Worm (Caenorhabditis elegans): Measurements from ENCODE around the gene pept-1.
A peak's percentile ranks its signal among the peaks of the same experiment; 100 is the strongest.

Gene pept-1

ce11 chrX:6484780-6485179, 28.1 kb downstream of the pept-1 start, which contains the start of gene gar-1:
TSS of gene gar-1 (minus strand) at chrX:6484880.
- TF ChIP-seq lin-54 (GFP tag; optimal IDR thresholded peaks at IDR 0.05) (no peak), dox-1 (GFP tag; IDR thresholded peaks at IDR 0.05) (no peak)

ce11 chrX:6499736-6500135, 43.1 kb downstream of the pept-1 start, which contains the start of gene actl-1:
TSS of gene actl-1 (minus strand) at chrX:6499836.
- TF ChIP-seq let-526 (GFP tag; IDR thresholded peaks at IDR 0.05), result no peak
- no peak for TF ChIP-seq aptf-3 (GFP tag; IDR thresholded peaks at IDR 0.05)
- TF ChIP-seq T26A5.8 (tag; optimal IDR thresholded peaks at IDR 0.05), result no peak
- no peak for TF ChIP-seq F23B12.7 (tag; optimal IDR thresholded peaks at IDR 0.05; ENCODE audit: insufficient read depth)
- no peak for TF ChIP-seq snpc-4 (GFP tag; optimal IDR thresholded peaks at IDR 0.05)
- TF ChIP-seq snpc-4 (tag; optimal IDR thresholded peaks at IDR 0.05), result no peak
- TF ChIP-seq attf-3 (GFP tag; conservative IDR thresholded peaks at IDR 0.05), result no peak
- no peak for TF ChIP-seq atf-7 (tag; optimal IDR thresholded peaks at IDR 0.05)
- TF ChIP-seq lin-40 (tag; optimal IDR thresholded peaks at IDR 0.05), result no peak
- TF ChIP-seq somi-1 (GFP tag; optimal IDR thresholded peaks at IDR 0.05), result no peak
- TF ChIP-seq nfya-1 (tag; optimal IDR thresholded peaks at IDR 0.05; ENCODE audit: borderline replicate concordance, insufficient read depth), result no peak
- TF ChIP-seq ztf-6 (GFP tag; IDR thresholded peaks at IDR 0.05), result no peak
- no peak for TF ChIP-seq rec-8 (tag; optimal IDR thresholded peaks at IDR 0.05)
- TF ChIP-seq F33H1.4 (GFP tag; IDR thresholded peaks at IDR 0.05), result no peak
- no peak for TF ChIP-seq lag-1 (GFP tag; IDR thresholded peaks at IDR 0.05)
- TF ChIP-seq ceh-27 (GFP tag; optimal IDR thresholded peaks at IDR 0.05), result no peak
- no peak for TF ChIP-seq F39B2.1 (GFP tag; IDR thresholded peaks at IDR 0.05)
- TF ChIP-seq die-1 (tag; optimal IDR thresholded peaks at IDR 0.05), result no peak
- TF ChIP-seq hmg-1.2 (GFP tag; IDR thresholded peaks at IDR 0.05), result no peak
- no peak for TF ChIP-seq F49E8.2 (tag; optimal IDR thresholded peaks at IDR 0.05; ENCODE audit: insufficient read depth)
- no peak for TF ChIP-seq aptf-2 (GFP tag; conservative IDR thresholded peaks at IDR 0.05)

- TF ChIP-seq ama-1 (optimal IDR thresholded peaks at IDR 0.05) (no peak), ama-1 (GFP tag; optimal IDR thresholded peaks at IDR 0.05) (no peak), nhr-80 (tag; optimal IDR thresholded peaks at IDR 0.05) (peak; percentile 56), B0035.1 (tag; optimal IDR thresholded peaks at IDR 0.05) (no peak)
Observed at ce11 chrX:6503148-6503547, 46.5 kb downstream of the pept-1 start.

ce11 chrX:6505008-6505407, 48.3 kb downstream of the pept-1 start, which contains the start of gene cdf-1:
TSS of gene cdf-1 (minus strand) at chrX:6505143.
- no peak for TF ChIP-seq K12H6.12 (tag; optimal IDR thresholded peaks at IDR 0.05)
- TF ChIP-seq ztf-18 (tag; optimal IDR thresholded peaks at IDR 0.05), result peak; percentile 80
- TF ChIP-seq fkh-3 (tag; optimal IDR thresholded peaks at IDR 0.05), result no peak
- TF ChIP-seq B0019.2 (GFP tag; conservative IDR thresholded peaks at IDR 0.05), result no peak
- no peak for TF ChIP-seq rcor-1 (GFP tag; IDR thresholded peaks at IDR 0.05)

- TF ChIP-seq bed-2 (GFP tag; IDR thresholded peaks at IDR 0.05) (no peak), lin-54 (GFP tag; optimal IDR thresholded peaks at IDR 0.05) (no peak), madf-3 (GFP tag; IDR thresholded peaks at IDR 0.05) (no peak), F23B12.7 (tag; optimal IDR thresholded peaks at IDR 0.05; ENCODE audit: insufficient read depth) (no peak), madf-10 (tag; optimal IDR thresholded peaks at IDR 0.05) (no peak), bed-1 (GFP tag; IDR thresholded peaks at IDR 0.05) (no peak), sptf-2 (GFP tag; optimal IDR thresholded peaks at IDR 0.05) (no peak), Y56A3A.18 (GFP tag; IDR thresholded peaks at IDR 0.05) (no peak), B0035.1 (tag; optimal IDR thresholded peaks at IDR 0.05) (no peak), B0261.1 (tag; optimal IDR thresholded peaks at IDR 0.05) (no peak), hmg-1.2 (GFP tag; IDR thresholded peaks at IDR 0.05) (peak; percentile 49; the same call in 1 of the 2 replicates), cebp-1 (GFP tag; IDR thresholded peaks at IDR 0.05) (no peak), cebp-1 (tag; optimal IDR thresholded peaks at IDR 0.05) (peak; percentile 69), madf-8 (GFP tag; conservative IDR thresholded peaks at IDR 0.05) (no peak)
Observed at ce11 chrX:6505662-6506061, 49.0 kb downstream of the pept-1 start, which contains the start of gene glr-8. TSS of gene glr-8 (plus strand) at chrX:6505980.

Data from whole organism, young adult.